Fruit fly (Drosophila melanogaster): ENCODE results near the gene mAChR-B.

dm6 chr3R:8038927-8039326 lies 20.2 kb upstream of the mAChR-B start:
- no peak for TF ChIP-seq pan (optimal IDR thresholded peaks at IDR 0.05)
- TF ChIP-seq psq (optimal IDR thresholded peaks at IDR 0.05) = no peak
- TF ChIP-seq usp (GFP tag; optimal IDR thresholded peaks at IDR 0.05) = no peak
- TF ChIP-seq EcR (GFP tag; optimal IDR thresholded peaks at IDR 0.05) = no peak
- TF ChIP-seq CG8478 (optimal IDR thresholded peaks at IDR 0.05) = no peak
- no peak for TF ChIP-seq Dll (optimal IDR thresholded peaks at IDR 0.05)

All from whole organism.